Worm (Caenorhabditis elegans) whole organism, L4 larva: ENCODE results near the gene F49F1.12.

Source experiments
- daf-19 ChIP-seq: fragments of 200-800 bp; sonication (Bioruptor generic); conservative IDR thresholded peaks from 2 replicates; pipeline ENCODE4 v1.3.6; 2022; ENCODE audit warnings: missing genetic modification characterization, missing compliant biosample characterization
- lin-13 ChIP-seq: fragments of 150-350 bp; optimal IDR thresholded peaks from 2 replicates; lab custom pipeline; 2014; ENCODE audit warnings: missing biosample characterization, missing genetic modification reagents, missing genetic modification characterization
- lin-15B ChIP-seq: fragments of 150-350 bp; sonication (generic microtip); optimal IDR thresholded peaks from 3 replicates; lab custom pipeline; 2014; ENCODE audit warnings: missing biosample characterization, missing genetic modification characterization
- lsy-2 ChIP-seq, 2 experiments: fragments of 150-350 bp in 1 of 2; sonication (generic microtip) in 1 of 2; optimal IDR thresholded peaks; 2 replicates each; lab custom pipeline; 2014 to 2017; ENCODE audit warnings: missing biosample characterization in 2 of 2, missing genetic modification characterization in 2 of 2
- nhr-77 ChIP-seq: fragments of 150-350 bp; optimal IDR thresholded peaks from 2 replicates; lab custom pipeline; 2014; ENCODE audit warnings: missing biosample characterization, missing genetic modification characterization
- php-3 ChIP-seq: fragments of 200-800 bp; sonication (Bioruptor generic); IDR thresholded peaks from 2 replicates; pipeline ENCODE4 v1.3.6; 2022; ENCODE audit warnings: missing genetic modification reagents, missing genetic modification characterization, missing compliant biosample characterization
- zip-11 ChIP-seq: fragments of 200-800 bp; sonication (Bioruptor generic); IDR thresholded peaks from 2 replicates; pipeline ENCODE4 v1.3.6; 2022; ENCODE audit warnings: missing genetic modification characterization, missing compliant biosample characterization
- zip-2 ChIP-seq: fragments of 150-350 bp; optimal IDR thresholded peaks from 2 replicates; lab custom pipeline; 2014; ENCODE audit warnings: missing biosample characterization, missing genetic modification characterization

DNA sequence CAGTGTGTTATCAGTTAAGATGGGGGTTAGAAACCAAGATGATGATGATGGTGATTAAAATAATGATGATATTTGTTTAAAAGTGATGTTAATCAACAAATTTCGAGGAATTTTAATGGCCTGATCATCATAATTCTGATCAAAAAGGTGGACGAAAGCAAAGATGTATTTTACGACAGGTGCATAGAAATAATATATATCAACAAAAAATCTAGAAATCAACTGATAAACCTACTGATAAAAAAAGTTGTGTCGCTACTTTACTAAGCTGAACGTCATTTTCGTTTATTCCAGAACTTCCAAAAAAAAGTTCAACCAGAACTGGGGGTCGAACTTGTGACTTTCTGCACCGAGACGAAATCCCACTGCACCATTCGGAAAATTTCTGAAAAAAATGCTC is 19.8 kb downstream of the F49F1.12 start, which contains the start of gene mul-1:
- TF ChIP-seq nhr-77 = no peak
- no peak for TF ChIP-seq zip-2 (tag; lab: Kevin White, UChicago)
- TF ChIP-seq lin-13 (GFP tag; lab: Kevin White, UChicago) = no peak
- no peak for TF ChIP-seq zip-11 (GFP tag; lab: Robert Waterston, UW)
- TF ChIP-seq lin-15B (tag; lab: Kevin White, UChicago) = no peak
- no peak for TF ChIP-seq lsy-2 (tag; optimal IDR thresholded peaks at IDR 0.05; lab: Kevin White, UChicago)
- no peak for TF ChIP-seq php-3
- no peak for TF ChIP-seq daf-19 (GFP tag; lab: Robert Waterston, UW)
